Worm (Caenorhabditis elegans): ENCODE data around the gene srg-56.

DNA sequence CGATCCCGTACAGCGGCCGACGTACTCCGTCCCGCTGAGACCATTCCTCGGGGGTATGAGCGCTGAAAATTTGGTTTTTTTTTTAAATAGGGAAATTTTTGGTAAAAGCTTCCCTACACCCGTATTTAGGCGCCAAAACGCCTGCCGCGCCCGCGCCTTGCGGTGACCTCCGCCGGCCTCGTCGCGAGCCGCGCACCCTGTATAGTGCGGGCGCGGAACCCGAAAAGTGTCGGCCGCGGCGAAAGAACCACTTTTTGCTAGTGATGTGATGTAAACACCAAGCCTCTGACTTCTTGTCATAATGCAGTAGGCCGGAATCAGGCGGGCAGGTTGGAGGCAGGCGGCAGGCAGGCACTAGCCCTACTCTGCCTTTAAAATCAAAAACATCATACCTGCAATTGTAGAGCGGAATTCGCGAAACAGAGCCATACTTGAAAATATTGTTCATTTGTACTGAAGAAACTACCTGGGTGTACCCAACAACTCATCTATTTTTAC is 19.3 kb downstream of the srg-56 start, which contains the start of gene srt-29:
- TF ChIP-seq lin-32 (GFP tag; optimal IDR thresholded peaks at IDR 0.05) (no peak), elt-3 (tag; optimal IDR thresholded peaks at IDR 0.05) (no peak), ztf-11 (tag; optimal IDR thresholded peaks at IDR 0.05) (no peak), ham-2 (GFP tag; optimal IDR thresholded peaks at IDR 0.05) (no peak), pha-4 (tag; optimal IDR thresholded peaks at IDR 0.05) (no peak), nhr-12 (tag; optimal IDR thresholded peaks at IDR 0.05) (no peak), nhr-76 (tag; optimal IDR thresholded peaks at IDR 0.05) (no peak), snpc-4 (tag; optimal IDR thresholded peaks at IDR 0.05) (no peak), unc-39 (tag; optimal IDR thresholded peaks at IDR 0.05) (no peak), lsy-2 (tag; optimal IDR thresholded peaks at IDR 0.05) (no peak), bed-3 (GFP tag; optimal IDR thresholded peaks at IDR 0.05) (no peak), nhr-28 (tag; optimal IDR thresholded peaks at IDR 0.05) (no peak)
